Fruit fly (Drosophila melanogaster): ENCODE results near the gene CG11109.

Gene CG11109

dm6 chr3L:22824668-22825192 is 47.3 kb upstream of the CG11109 start (continued):
- TF ChIP-seq Jarid2 (GFP tag; optimal IDR thresholded peaks at IDR 0.05) (peak; percentile 20), cg (GFP tag; optimal IDR thresholded peaks at IDR 0.05) (peak; percentile 79), ftz-f1 (GFP tag; optimal IDR thresholded peaks at IDR 0.05) (peak; percentile 30), CG8388 (GFP tag; optimal IDR thresholded peaks at IDR 0.05) (no peak), sqz (GFP tag; optimal IDR thresholded peaks at IDR 0.05) (peak; percentile 69), jumu (GFP tag; optimal IDR thresholded peaks at IDR 0.05) (no peak), CG4282 (GFP tag; optimal IDR thresholded peaks at IDR 0.05) (no peak), HLHmδ (GFP tag; optimal IDR thresholded peaks at IDR 0.05) (no peak)

DNA sequence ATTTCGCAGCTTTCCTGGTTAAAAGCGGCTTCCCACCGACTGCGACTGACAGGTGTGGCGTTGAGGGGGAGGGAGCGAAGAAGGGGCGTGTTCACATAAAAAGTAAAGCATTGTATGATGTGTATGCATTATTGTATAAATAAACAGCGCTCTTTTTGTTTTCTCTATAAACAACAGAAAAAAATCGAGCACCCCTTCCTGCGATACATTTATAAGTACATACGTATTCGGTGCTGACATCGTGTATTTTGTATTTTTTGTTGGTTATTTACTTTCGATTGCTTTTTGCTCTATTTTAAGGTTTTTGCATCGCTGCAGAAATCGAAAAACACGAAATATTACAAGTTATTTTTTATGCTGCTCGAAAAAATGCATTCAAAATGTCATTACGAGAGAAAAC is 45.8 kb upstream of the CG11109 start:
- TF ChIP-seq pho (GFP tag; optimal IDR thresholded peaks at IDR 0.05) = no peak
- TF ChIP-seq HLH3B (GFP tag; IDR thresholded peaks at IDR 0.05) = no peak
- TF ChIP-seq nau (GFP tag; optimal IDR thresholded peaks at IDR 0.05) = no peak
- TF ChIP-seq CG17328 (GFP tag; IDR thresholded peaks at IDR 0.05) = no peak
- no peak for TF ChIP-seq CG3847 (GFP tag; IDR thresholded peaks at IDR 0.05)
- TF ChIP-seq Ssrp (tag; optimal IDR thresholded peaks at IDR 0.05) = no peak
- no peak for TF ChIP-seq amos (GFP tag; IDR thresholded peaks at IDR 0.05; ENCODE audit: partially characterized antibody)
- TF ChIP-seq CG15696 (tag; optimal IDR thresholded peaks at IDR 0.05) = no peak
- TF ChIP-seq nom (GFP tag; optimal IDR thresholded peaks at IDR 0.05) = peak; percentile 8
- no peak for TF ChIP-seq Ptx1 (GFP tag; IDR thresholded peaks at IDR 0.05)
- no peak for TF ChIP-seq CG13624 (GFP tag; optimal IDR thresholded peaks at IDR 0.05)
- no peak for TF ChIP-seq br (optimal IDR thresholded peaks at IDR 0.05)
- no peak for TF ChIP-seq seq (GFP tag; IDR thresholded peaks at IDR 0.05)
- TF ChIP-seq CG1603 (tag; optimal IDR thresholded peaks at IDR 0.05) = no peak
- no peak for TF ChIP-seq Mad (GFP tag; optimal IDR thresholded peaks at IDR 0.05)
- peak in 1 of 2 experiments; percentile 3 for TF ChIP-seq Trl (optimal IDR thresholded peaks at IDR 0.05)
- no peak for TF ChIP-seq Trl (GFP tag; optimal IDR thresholded peaks at IDR 0.05)
- TF ChIP-seq Mrtf (GFP tag; IDR thresholded peaks at IDR 0.05) = no peak

DNA sequence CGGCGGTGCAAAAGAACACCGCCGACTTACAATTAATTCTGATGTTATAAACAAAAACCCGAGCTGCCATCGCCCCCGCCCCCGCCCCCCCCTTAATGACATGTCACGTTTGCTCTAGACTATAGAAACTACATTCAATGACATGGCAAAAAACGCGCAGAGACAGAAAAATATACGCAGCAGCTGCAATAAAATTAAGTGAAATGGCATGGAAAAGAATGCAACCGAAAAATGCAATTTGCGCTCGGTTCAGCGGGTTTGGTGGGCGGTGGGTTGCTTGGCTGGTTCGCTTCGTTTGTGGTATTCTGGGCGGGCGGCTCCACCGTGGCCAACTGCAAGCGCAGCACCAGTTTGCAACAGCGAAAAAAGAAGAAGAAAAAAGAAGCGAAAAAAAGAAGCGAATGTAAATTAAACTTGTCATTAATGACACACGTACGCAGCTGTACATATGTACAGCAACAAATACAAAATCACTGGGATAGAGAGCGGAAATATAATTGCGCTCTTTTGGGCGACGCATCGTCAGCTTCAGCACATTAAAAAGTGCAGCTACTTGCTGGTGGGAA is 41.8 kb upstream of the CG11109 start:
- peak; percentile 16 for TF ChIP-seq Hr39 (optimal IDR thresholded peaks at IDR 0.05)
- no peak for TF ChIP-seq CG30403 (GFP tag; optimal IDR thresholded peaks at IDR 0.05)
- no peak for TF ChIP-seq pan (optimal IDR thresholded peaks at IDR 0.05)
- TF ChIP-seq pan (GFP tag; optimal IDR thresholded peaks at IDR 0.05 in 1 of 2, IDR thresholded peaks at IDR 0.05 in 1 of 2) = peak in 1 of 2 experiments; percentile 18

- peak; percentile 65 for TF ChIP-seq sna (GFP tag; IDR thresholded peaks at IDR 0.05; ENCODE audit: partially characterized antibody)
- TF ChIP-seq CG3407 (GFP tag; optimal IDR thresholded peaks at IDR 0.05) = peak; percentile 49
- no peak for TF ChIP-seq Poxn (GFP tag; IDR thresholded peaks at IDR 0.05)
- TF ChIP-seq Hr51 (GFP tag; optimal IDR thresholded peaks at IDR 0.05) = peak in 1 of 2 experiments; percentile 72
- TF ChIP-seq sug (tag; optimal IDR thresholded peaks at IDR 0.05) = peak; percentile 78
- peak; percentile 9 for TF ChIP-seq psq (GFP tag; optimal IDR thresholded peaks at IDR 0.05)
- no peak for TF ChIP-seq dpn (GFP tag; optimal IDR thresholded peaks at IDR 0.05)
- TF ChIP-seq CG32767 (GFP tag; IDR thresholded peaks at IDR 0.05) = peak; percentile 59; the same call in 1 of the 2 replicates
- peak; percentile 28 for TF ChIP-seq PHDP (tag; optimal IDR thresholded peaks at IDR 0.05)
- no peak for TF ChIP-seq Dref (GFP tag; IDR thresholded peaks at IDR 0.05)
- peak; percentile 22 for TF ChIP-seq disco-r (GFP tag; optimal IDR thresholded peaks at IDR 0.05)
- peak; percentile 98 for TF ChIP-seq Adf1 (GFP tag; IDR thresholded peaks at IDR 0.05)
- TF ChIP-seq MESR4 (GFP tag; optimal IDR thresholded peaks at IDR 0.05) = no peak
- peak in 1 of 2 experiments; percentile 11 for TF ChIP-seq Pdp1 (GFP tag; optimal IDR thresholded peaks at IDR 0.05)
- peak; percentile 0 for TF ChIP-seq ERR (GFP tag; optimal IDR thresholded peaks at IDR 0.05)
- no peak for TF ChIP-seq dmrt99B (tag; optimal IDR thresholded peaks at IDR 0.05)
- TF ChIP-seq crol (GFP tag; IDR thresholded peaks at IDR 0.05) = peak; percentile 97
Measured at dm6 chr3L:22835144-22835964, 36.6 kb upstream of the CG11109 start, which contains the start of gene jim. Gene jim, minus strand, starts transcription at chr3L:22835194.

All from whole organism, embryonic.